Worm (Caenorhabditis elegans): Measurements from ENCODE around the gene pro-1.

The pro-1 gene

DNA sequence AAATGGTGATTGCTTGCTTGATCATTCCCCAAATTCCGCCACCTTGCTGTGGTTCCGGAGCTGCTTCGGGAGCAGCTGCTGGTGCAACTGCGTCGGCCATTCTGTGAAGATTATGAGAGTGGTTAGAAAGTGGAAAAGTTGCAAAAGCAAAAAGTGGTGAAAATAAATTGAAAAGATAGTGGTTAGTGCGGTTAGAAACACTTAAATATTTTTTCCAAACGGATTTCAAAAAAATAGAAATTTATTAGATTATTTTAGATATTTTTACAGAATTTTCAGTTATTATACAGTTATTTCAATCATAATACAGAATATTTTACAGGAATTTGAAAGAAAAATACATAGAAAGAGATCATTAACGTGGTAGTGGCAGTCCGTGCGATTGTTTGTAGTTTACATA lies 4.2 kb downstream of the pro-1 start, which contains the start of gene R166.2:
TSS of gene R166.2 (minus strand) at position 101 of the 400 bp plus-strand sequence.
- TF ChIP-seq ceh-48 (tag; optimal IDR thresholded peaks at IDR 0.05), result no peak
- TF ChIP-seq syd-9 (tag; optimal IDR thresholded peaks at IDR 0.05), result no peak
- TF ChIP-seq ttx-3 (tag; optimal IDR thresholded peaks at IDR 0.05), result no peak
- TF ChIP-seq fkh-6 (tag; optimal IDR thresholded peaks at IDR 0.05), result no peak
- no peak for TF ChIP-seq ceh-22 (tag; optimal IDR thresholded peaks at IDR 0.05)
- TF ChIP-seq pha-2 (tag; optimal IDR thresholded peaks at IDR 0.05), result no peak
- TF ChIP-seq F13H6.1 (tag; optimal IDR thresholded peaks at IDR 0.05), result no peak
- TF ChIP-seq sox-4 (tag; optimal IDR thresholded peaks at IDR 0.05), result no peak
- TF ChIP-seq dve-1 (tag; optimal IDR thresholded peaks at IDR 0.05), result no peak
- TF ChIP-seq rnt-1 (tag; optimal IDR thresholded peaks at IDR 0.05), result no peak
- no peak for TF ChIP-seq eyg-1 (tag; optimal IDR thresholded peaks at IDR 0.05)
- no peak for TF ChIP-seq nhr-11 (tag; optimal IDR thresholded peaks at IDR 0.05)
- no peak for TF ChIP-seq lim-6 (tag; optimal IDR thresholded peaks at IDR 0.05)

DNA sequence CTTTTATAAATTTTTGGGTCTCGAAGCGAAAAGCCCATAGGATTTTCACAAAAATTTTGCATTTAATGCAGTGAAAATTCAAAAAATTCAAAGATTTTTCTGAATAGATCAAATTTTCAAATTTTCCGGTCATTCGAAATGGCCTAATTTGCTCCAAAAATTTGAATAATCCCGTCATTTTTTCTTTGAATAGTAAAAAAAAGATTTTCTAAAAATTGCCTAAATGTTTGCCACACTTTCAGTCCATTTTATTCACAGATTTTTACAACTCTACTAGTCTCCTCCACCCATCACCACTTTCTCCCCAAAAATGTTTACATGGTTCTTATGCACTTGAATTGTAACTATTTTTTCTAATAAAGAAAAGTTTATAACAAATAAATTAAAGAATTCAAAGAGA lies 7.8 kb downstream of the pro-1 start:
- TF ChIP-seq ceh-6 (GFP tag; optimal IDR thresholded peaks at IDR 0.05) (no peak), syd-9 (tag; optimal IDR thresholded peaks at IDR 0.05) (no peak), ttx-3 (tag; optimal IDR thresholded peaks at IDR 0.05) (no peak), ama-1 (optimal IDR thresholded peaks at IDR 0.05) (no peak), dve-1 (tag; optimal IDR thresholded peaks at IDR 0.05) (no peak), nhr-11 (tag; optimal IDR thresholded peaks at IDR 0.05) (no peak)

DNA sequence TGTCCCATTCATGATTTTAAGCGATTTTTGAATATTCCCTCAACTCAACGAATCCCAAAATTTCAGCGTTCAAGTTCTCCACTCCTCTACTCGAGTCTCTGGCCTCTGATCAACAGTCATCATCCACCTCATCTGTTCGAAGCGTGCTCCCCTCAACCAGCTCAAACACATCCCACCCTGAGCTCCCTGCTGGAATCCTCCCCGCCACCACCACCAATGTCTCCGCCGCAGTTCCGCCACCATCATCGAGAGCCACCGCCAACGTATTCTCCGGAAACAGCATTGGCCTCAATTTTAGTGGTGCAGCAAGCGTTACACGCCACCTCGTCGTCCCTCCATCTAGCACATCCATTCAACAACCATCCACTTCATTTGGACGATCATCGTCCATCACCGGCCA lies 10.2 kb downstream of the pro-1 start:
- no peak for TF ChIP-seq C08G9.2 (tag; optimal IDR thresholded peaks at IDR 0.05)
- no peak for TF ChIP-seq gmeb-2 (tag; optimal IDR thresholded peaks at IDR 0.05)
- no peak for TF ChIP-seq dve-1 (tag; optimal IDR thresholded peaks at IDR 0.05)
- TF ChIP-seq ceh-14 (tag; optimal IDR thresholded peaks at IDR 0.05), result no peak
- no peak for TF ChIP-seq ceh-9 (tag; optimal IDR thresholded peaks at IDR 0.05)
- no peak for TF ChIP-seq ceh-24 (tag; optimal IDR thresholded peaks at IDR 0.05)
- no peak for TF ChIP-seq npax-4 (tag; optimal IDR thresholded peaks at IDR 0.05)
- TF ChIP-seq pag-3 (tag; optimal IDR thresholded peaks at IDR 0.05; ENCODE audit: borderline replicate concordance), result no peak
- no peak for TF ChIP-seq hlh-13 (GFP tag; optimal IDR thresholded peaks at IDR 0.05)

DNA sequence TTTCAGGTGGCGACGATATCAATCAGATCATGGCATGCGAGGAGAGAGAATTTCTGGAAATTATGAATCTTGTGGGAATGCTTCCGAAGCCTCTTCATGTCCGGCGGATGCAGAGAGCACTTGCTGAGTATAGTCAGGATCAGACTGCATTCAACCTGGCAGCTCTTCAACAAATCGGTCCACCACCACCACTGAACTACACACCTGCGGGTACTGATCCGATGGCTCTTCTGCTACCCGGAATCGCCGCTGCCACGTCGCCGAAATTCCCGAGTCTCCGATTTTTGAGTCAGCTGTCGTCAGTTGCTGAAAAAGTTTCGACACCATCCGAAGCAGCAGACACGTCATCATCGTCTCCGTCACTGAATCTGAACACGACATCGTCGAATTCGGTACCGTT lies 10.9 kb downstream of the pro-1 start:
- TF ChIP-seq tbx-7 (tag; optimal IDR thresholded peaks at IDR 0.05) (no peak), ceh-22 (tag; optimal IDR thresholded peaks at IDR 0.05) (no peak), ceh-24 (tag; optimal IDR thresholded peaks at IDR 0.05) (no peak), elt-2 (tag; optimal IDR thresholded peaks at IDR 0.05) (no peak), che-1 (tag; optimal IDR thresholded peaks at IDR 0.05) (no peak), Y22D7AL.16 (tag; optimal IDR thresholded peaks at IDR 0.05) (no peak), ceh-31 (tag; optimal IDR thresholded peaks at IDR 0.05) (no peak), hlh-13 (GFP tag; optimal IDR thresholded peaks at IDR 0.05) (no peak), ceh-34 (tag; optimal IDR thresholded peaks at IDR 0.05) (no peak), nhr-11 (tag; optimal IDR thresholded peaks at IDR 0.05) (no peak), hlh-15 (tag; optimal IDR thresholded peaks at IDR 0.05) (no peak), ama-1 (optimal IDR thresholded peaks at IDR 0.05) (no peak), lim-6 (tag; optimal IDR thresholded peaks at IDR 0.05) (no peak), syd-9 (tag; optimal IDR thresholded peaks at IDR 0.05) (no peak), tbx-2 (tag; optimal IDR thresholded peaks at IDR 0.05) (no peak), hlh-6 (tag; optimal IDR thresholded peaks at IDR 0.05) (no peak), eyg-1 (tag; optimal IDR thresholded peaks at IDR 0.05) (no peak), pag-3 (tag; optimal IDR thresholded peaks at IDR 0.05; ENCODE audit: borderline replicate concordance) (no peak)

DNA sequence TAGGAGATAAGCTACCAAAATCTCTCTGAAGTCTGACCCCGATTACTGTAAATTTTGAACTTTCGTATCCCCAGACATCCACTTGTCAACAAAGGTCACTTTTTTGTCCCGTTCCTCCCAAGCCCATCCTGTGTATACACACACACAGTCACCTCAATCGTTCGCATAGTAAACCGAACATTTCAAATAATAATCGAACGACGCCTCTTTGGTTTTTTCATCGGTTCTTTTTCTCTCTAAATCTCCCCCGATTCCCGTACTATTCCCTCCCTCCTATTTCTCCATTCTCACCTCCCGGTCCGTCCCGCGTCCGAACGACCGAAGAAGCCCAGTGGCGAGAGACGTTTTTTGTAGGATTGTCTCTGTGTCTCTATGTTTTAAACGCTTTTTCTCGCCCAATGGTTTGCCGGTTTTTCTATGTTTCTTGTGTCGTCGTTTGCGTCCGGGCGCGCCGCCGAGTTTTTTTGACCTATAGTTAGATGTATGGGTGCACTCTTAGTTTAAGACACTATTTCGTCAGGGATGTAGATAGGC lies 12.5 kb downstream of the pro-1 start:
- TF ChIP-seq unc-55 (GFP tag; optimal IDR thresholded peaks at IDR 0.05) (no peak), hlh-6 (tag; optimal IDR thresholded peaks at IDR 0.05) (peak; percentile 19)
